Worm (Caenorhabditis elegans) whole organism, L3 larva: ENCODE data around the gene K09F6.11.

Experiments used
- aly-2 ChIP-seq: fragments of 150-350 bp; optimal IDR thresholded peaks from 2 replicates; lab custom pipeline; 2014; ENCODE audit warnings: missing biosample characterization, missing genetic modification characterization
- ceh-82 ChIP-seq: fragments of 150-350 bp; optimal IDR thresholded peaks from 2 replicates; lab custom pipeline; 2014; ENCODE audit warnings: missing biosample characterization, missing genetic modification characterization
- daf-12 ChIP-seq: fragments of 150-350 bp; optimal IDR thresholded peaks from 2 replicates; lab custom pipeline; 2014; ENCODE audit warnings: missing biosample characterization, missing genetic modification reagents, missing genetic modification characterization
- egl-5 ChIP-seq: fragments of 150-350 bp; optimal IDR thresholded peaks from 2 replicates; lab custom pipeline; 2017; ENCODE audit warnings: missing biosample characterization, missing genetic modification reagents, missing genetic modification characterization, inconsistent platforms
- jun-1 ChIP-seq: fragments of 150-350 bp; optimal IDR thresholded peaks from 2 replicates; lab custom pipeline; 2014; ENCODE audit warnings: missing biosample characterization, missing genetic modification reagents, missing genetic modification characterization
- nhr-23 ChIP-seq: fragments of 150-350 bp; optimal IDR thresholded peaks from 2 replicates; lab custom pipeline; 2014; ENCODE audit warnings: missing biosample characterization, missing genetic modification reagents, missing genetic modification characterization
- nhr-77 ChIP-seq: fragments of 150-350 bp; optimal IDR thresholded peaks from 2 replicates; lab custom pipeline; 2014; ENCODE audit warnings: missing biosample characterization, missing genetic modification characterization
- pha-4 ChIP-seq: fragments of 150-350 bp; optimal IDR thresholded peaks from 2 replicates; lab custom pipeline; 2014; ENCODE audit warnings: missing biosample characterization, missing genetic modification reagents, missing genetic modification characterization
- pqm-1 ChIP-seq: fragments of 150-350 bp; optimal IDR thresholded peaks from 2 replicates; lab custom pipeline; 2017; ENCODE audit warnings: missing biosample characterization, missing genetic modification characterization, inconsistent platforms
- snpc-4 ChIP-seq: fragments of 150-350 bp; optimal IDR thresholded peaks from 2 replicates; lab custom pipeline; 2014; ENCODE audit warnings: missing biosample characterization, missing genetic modification characterization
- unc-62 ChIP-seq: fragments of 150-350 bp; sonication (generic microtip); optimal IDR thresholded peaks from 4 replicates; lab custom pipeline; 2014; ENCODE audit warnings: missing biosample characterization, missing genetic modification reagents, missing genetic modification characterization
- zag-1 ChIP-seq: fragments of 150-350 bp; optimal IDR thresholded peaks from 2 replicates; lab custom pipeline; 2014; ENCODE audit warnings: missing biosample characterization, missing genetic modification characterization

- TF ChIP-seq egl-5 (tag; lab: Kevin White, UChicago) (no peak), unc-62 (GFP tag; lab: Kevin White, UChicago) (no peak), ceh-82 (tag; lab: Kevin White, UChicago) (no peak), aly-2 (no peak), nhr-77 (tag; lab: Kevin White, UChicago) (no peak), daf-12 (tag; lab: Kevin White, UChicago) (no peak), pqm-1 (peak; percentile 59), pha-4 (tag; lab: Kevin White, UChicago) (no peak), zag-1 (tag; lab: Kevin White, UChicago) (no peak), nhr-23 (tag; lab: Kevin White, UChicago) (no peak), snpc-4 (tag; lab: Kevin White, UChicago) (no peak), jun-1 (no peak)
Measured at ce11 chrII:2305507-2305906, 25.6 kb downstream of the K09F6.11 start.
